Worm (Caenorhabditis elegans): ENCODE data around the gene ncx-6.

DNA sequence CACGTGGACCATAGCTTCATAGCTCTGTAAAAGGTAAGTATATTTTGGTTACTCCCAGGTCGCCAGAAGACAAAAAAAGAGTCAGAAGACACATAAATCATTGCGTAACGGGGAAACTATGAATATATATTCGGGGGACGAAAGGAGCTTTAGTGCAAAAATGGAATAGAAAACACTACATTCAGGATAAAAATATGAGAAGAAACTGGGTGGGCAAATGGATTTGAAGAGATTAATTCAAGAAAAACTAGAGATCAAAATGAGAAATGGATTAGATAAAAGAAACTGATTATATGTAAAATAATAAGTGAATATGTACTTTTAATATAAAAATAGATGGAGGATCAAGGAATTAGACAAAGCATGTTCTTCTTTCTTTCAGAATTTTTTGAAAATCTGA is 13.7 kb upstream of the ncx-6 start, which contains the start of gene C07A9.12:
- TF ChIP-seq lir-3 (tag; optimal IDR thresholded peaks at IDR 0.05) = no peak
- TF ChIP-seq F44E2.7 (GFP tag; IDR thresholded peaks at IDR 0.05) = no peak
- TF ChIP-seq unc-62 (GFP tag; optimal IDR thresholded peaks at IDR 0.05 in 1 of 2) = no peak
- no peak for TF ChIP-seq unc-62 (tag; optimal IDR thresholded peaks at IDR 0.05)
- TF ChIP-seq pha-4 (GFP tag; IDR thresholded peaks at IDR 0.05) = no peak
- no peak for TF ChIP-seq pha-4 (tag; optimal IDR thresholded peaks at IDR 0.05)
- TF ChIP-seq ama-1 (optimal IDR thresholded peaks at IDR 0.05) = no peak
- TF ChIP-seq set-16 (GFP tag; IDR thresholded peaks at IDR 0.05) = no peak
- TF ChIP-seq gei-8 (GFP tag; optimal IDR thresholded peaks at IDR 0.05) = no peak
- no peak for TF ChIP-seq Y48G9A.11 (GFP tag; IDR thresholded peaks at IDR 0.05)
- no peak for TF ChIP-seq skn-1 (tag; optimal IDR thresholded peaks at IDR 0.05)
- no peak for TF ChIP-seq fos-1 (tag; optimal IDR thresholded peaks at IDR 0.05)

Measured in whole organism, L4 larva.